Fruit fly (Drosophila melanogaster) whole organism, embryonic: ENCODE data around the gene CG14966.
A peak's percentile ranks its signal among the peaks of the same experiment; 100 is the strongest.

ENCODE experiments used
- B-H2 ChIP-seq: fragments of 200-800 bp; sonication (Bioruptor generic); optimal IDR thresholded peaks from 2 replicates; lab custom pipeline; 2018; ENCODE audit warnings: missing biosample characterization, mild to moderate bottlenecking, missing genetic modification characterization
- CG10321 ChIP-seq: fragments of 200-800 bp; sonication (Bioruptor generic); IDR thresholded peaks from 2 replicates; pipeline ENCODE4 v1.3.6; 2022; ENCODE audit warnings: missing biosample characterization, missing genetic modification characterization
- CG11093 ChIP-seq: fragments of 200-800 bp; sonication (Bioruptor generic); IDR thresholded peaks from 3 replicates; pipeline ENCODE4 v1.3.6; 2022; ENCODE audit warnings: missing biosample characterization, missing genetic modification characterization
- CG12071 ChIP-seq: fragments of 200-800 bp; sonication (Bioruptor generic); optimal IDR thresholded peaks from 3 replicates; lab custom pipeline; 2018; ENCODE audit warnings: missing biosample characterization, mild to moderate bottlenecking, missing genetic modification characterization
- CG12104 ChIP-seq: fragments of 200-800 bp; sonication (Bioruptor generic); optimal IDR thresholded peaks from 3 replicates; lab custom pipeline; 2016; ENCODE audit warnings: missing biosample characterization, missing genetic modification characterization
- CG12155 ChIP-seq: fragments of 200-800 bp; sonication (Bioruptor generic); optimal IDR thresholded peaks from 3 replicates; lab custom pipeline; 2016; ENCODE audit warnings: missing biosample characterization, missing genetic modification characterization
- CG13296 ChIP-seq: fragments of 200-800 bp; sonication (Bioruptor generic); optimal IDR thresholded peaks from 3 replicates; lab custom pipeline; 2018; ENCODE audit warnings: missing biosample characterization, mild to moderate bottlenecking, missing genetic modification characterization
- CG14050 ChIP-seq: fragments of 200-800 bp; sonication (Bioruptor generic); IDR thresholded peaks from 3 replicates; pipeline ENCODE4 v1.3.6; 2022; ENCODE audit warnings: missing biosample characterization, missing genetic modification characterization
- CG14667 ChIP-seq: fragments of 200-800 bp; sonication (Bioruptor generic); IDR thresholded peaks from 2 replicates; pipeline ENCODE4 v1.3.6; 2022; ENCODE audit warnings: missing biosample characterization, missing genetic modification characterization
- CG14860 ChIP-seq: fragments of 200-800 bp; sonication (Bioruptor generic); IDR thresholded peaks from 3 replicates; pipeline ENCODE4 v1.3.6; 2022; ENCODE audit warnings: missing biosample characterization, missing genetic modification characterization; ENCODE audit not compliant: partially characterized antibody
- CG15073 ChIP-seq: fragments of 200-800 bp; sonication (Bioruptor generic); optimal IDR thresholded peaks from 2 replicates; lab custom pipeline; 2016; ENCODE audit warnings: missing biosample characterization, missing genetic modification characterization
- CG1832 ChIP-seq: fragments of 200-800 bp; sonication (Bioruptor generic); optimal IDR thresholded peaks from 2 replicates; lab custom pipeline; 2017; ENCODE audit warnings: missing biosample characterization, mild to moderate bottlenecking, missing genetic modification characterization, inconsistent platforms
- CG2120 ChIP-seq: fragments of 200-800 bp; sonication (Bioruptor generic); optimal IDR thresholded peaks from 3 replicates; lab custom pipeline; 2016; ENCODE audit warnings: missing biosample characterization, missing genetic modification characterization
- CG3838 ChIP-seq: fragments of 200-800 bp; sonication (Bioruptor generic); optimal IDR thresholded peaks from 3 replicates; lab custom pipeline; 2016; ENCODE audit warnings: missing biosample characterization, missing genetic modification characterization
- CG3847 ChIP-seq: fragments of 200-800 bp; sonication (Bioruptor generic); IDR thresholded peaks from 2 replicates; pipeline ENCODE4 v1.3.6; 2022; ENCODE audit warnings: missing biosample characterization, missing genetic modification characterization
- CG43689 ChIP-seq: fragments of 200-800 bp; sonication (Bioruptor generic); IDR thresholded peaks from 2 replicates; pipeline ENCODE4 v1.3.6; 2022; ENCODE audit warnings: missing biosample characterization, missing genetic modification characterization
- CG4707 ChIP-seq: fragments of 200-800 bp; sonication (Bioruptor generic); optimal IDR thresholded peaks from 2 replicates; lab custom pipeline; 2018; ENCODE audit warnings: missing biosample characterization, mild to moderate bottlenecking, missing genetic modification characterization, moderate library complexity
- CG6683 ChIP-seq: fragments of 200-800 bp; sonication (Bioruptor generic); optimal IDR thresholded peaks from 2 replicates; lab custom pipeline; 2017; ENCODE audit warnings: missing biosample characterization, mild to moderate bottlenecking, missing genetic modification characterization, missing genetic modification reagents
- CG7839 ChIP-seq: fragments of 200-800 bp; sonication (Bioruptor generic); optimal IDR thresholded peaks from 3 replicates; lab custom pipeline; 2018; ENCODE audit warnings: missing biosample characterization, mild to moderate bottlenecking, missing genetic modification characterization, moderate library complexity
- CG7928 ChIP-seq: fragments of 200-800 bp; sonication (Bioruptor generic); optimal IDR thresholded peaks from 2 replicates; lab custom pipeline; 2017; ENCODE audit warnings: missing biosample characterization, mild to moderate bottlenecking, missing genetic modification characterization
- CG7987 ChIP-seq: fragments of 200-800 bp; sonication (Bioruptor generic); optimal IDR thresholded peaks from 2 replicates; lab custom pipeline; 2018; ENCODE audit warnings: missing biosample characterization, mild to moderate bottlenecking, missing genetic modification characterization, moderate library complexity
- CG9437 ChIP-seq: fragments of 200-800 bp; sonication (Bioruptor generic); optimal IDR thresholded peaks from 2 replicates; lab custom pipeline; 2018; ENCODE audit warnings: missing biosample characterization, mild to moderate bottlenecking, missing genetic modification characterization
- CG9609 ChIP-seq: fragments of 200-800 bp; sonication (Bioruptor generic); optimal IDR thresholded peaks from 3 replicates; lab custom pipeline; 2016; ENCODE audit warnings: missing biosample characterization, missing genetic modification characterization
- CHES-1-like ChIP-seq: fragments of 200-800 bp; sonication (Bioruptor generic); optimal IDR thresholded peaks from 2 replicates; lab custom pipeline; 2016; ENCODE audit warnings: missing biosample characterization, missing genetic modification characterization
- Camta ChIP-seq: fragments of 200-800 bp; sonication (Bioruptor generic); optimal IDR thresholded peaks from 2 replicates; lab custom pipeline; 2016; ENCODE audit warnings: missing biosample characterization, missing genetic modification characterization
- Dp ChIP-seq: fragments of 200-800 bp; sonication (Bioruptor generic); optimal IDR thresholded peaks from 2 replicates; lab custom pipeline; 2018; ENCODE audit warnings: missing biosample characterization, mild to moderate bottlenecking, missing genetic modification characterization, moderate library complexity
- Elba2 ChIP-seq: fragments of 200-800 bp; sonication (Bioruptor generic); optimal IDR thresholded peaks from 3 replicates; lab custom pipeline; 2016; ENCODE audit warnings: missing biosample characterization, missing genetic modification characterization
- H15 ChIP-seq: fragments of 200-800 bp; sonication (Bioruptor generic); IDR thresholded peaks from 3 replicates; pipeline ENCODE4 v1.3.6; 2022; ENCODE audit warnings: missing biosample characterization, missing genetic modification characterization
- HmgD ChIP-seq: fragments of 200-800 bp; sonication (Bioruptor generic); optimal IDR thresholded peaks from 3 replicates; lab custom pipeline; 2016; ENCODE audit warnings: missing biosample characterization, missing genetic modification characterization
- Hr78 ChIP-seq, 2 experiments: fragments of 200-800 bp in 1 of 2; fragments of >200 bp in 1 of 2; sonication (Bioruptor generic) in 1 of 2; optimal IDR thresholded peaks; 2 replicates each; lab custom pipeline; 2017 to 2019; ENCODE audit warnings: missing biosample characterization in 2 of 2, missing genetic modification characterization in 2 of 2, mild to moderate bottlenecking in 1 of 2, moderate library complexity in 1 of 2
- Opbp ChIP-seq: fragments of 200-800 bp; sonication (Bioruptor generic); IDR thresholded peaks from 3 replicates; pipeline ENCODE4 v1.3.6; 2022; ENCODE audit warnings: missing biosample characterization, missing genetic modification characterization; ENCODE audit not compliant: partially characterized antibody
- Rx ChIP-seq: fragments of 200-800 bp; sonication (Bioruptor generic); IDR thresholded peaks from 2 replicates; pipeline ENCODE4 v1.3.6; 2022; ENCODE audit warnings: missing biosample characterization, missing genetic modification characterization
- Scr ChIP-seq: fragments of 200-800 bp; sonication (Bioruptor generic); IDR thresholded peaks from 2 replicates; pipeline ENCODE4 v1.3.6; 2022; ENCODE audit warnings: missing biosample characterization, missing genetic modification characterization; ENCODE audit not compliant: partially characterized antibody
- Sry-δ ChIP-seq: fragments of 200-800 bp; sonication (Bioruptor generic); optimal IDR thresholded peaks from 2 replicates; lab custom pipeline; 2016; ENCODE audit warnings: missing biosample characterization, missing genetic modification characterization
- Xbp1 ChIP-seq: fragments of 200-800 bp; sonication (Bioruptor generic); optimal IDR thresholded peaks from 3 replicates; lab custom pipeline; 2016; ENCODE audit warnings: missing biosample characterization, mild to moderate bottlenecking, missing genetic modification characterization
- Xrp1 ChIP-seq: fragments of 200-800 bp; sonication (Bioruptor generic); IDR thresholded peaks from 2 replicates; pipeline ENCODE4 v1.3.6; 2022; ENCODE audit warnings: missing biosample characterization, missing genetic modification characterization
- abd-A ChIP-seq: fragments of 200-800 bp; sonication (Bioruptor generic); optimal IDR thresholded peaks from 3 replicates; lab custom pipeline; 2019; ENCODE audit warnings: missing biosample characterization, mild to moderate bottlenecking, missing genetic modification characterization, moderate library complexity
- cato ChIP-seq: fragments of 200-800 bp; sonication (Bioruptor generic); optimal IDR thresholded peaks from 2 replicates; lab custom pipeline; 2016; ENCODE audit warnings: missing biosample characterization, missing genetic modification characterization, borderline replicate concordance
- chif ChIP-seq, 2 experiments: fragments of 200-800 bp; sonication (Bioruptor generic); optimal IDR thresholded peaks; 3 replicates each; lab custom pipeline; 2016; ENCODE audit warnings: missing biosample characterization in 2 of 2, missing genetic modification characterization in 2 of 2
- ewg ChIP-seq: fragments of 200-800 bp; sonication (Bioruptor generic); optimal IDR thresholded peaks from 3 replicates; lab custom pipeline; 2017; ENCODE audit warnings: mild to moderate bottlenecking, missing biosample characterization, missing genetic modification reagents, missing genetic modification characterization
- fru ChIP-seq: fragments of >200 bp; optimal IDR thresholded peaks from 2 replicates; lab custom pipeline; 2017
- gsb-n ChIP-seq: fragments of 200-800 bp; sonication (Bioruptor generic); optimal IDR thresholded peaks from 3 replicates; lab custom pipeline; 2018; ENCODE audit warnings: missing biosample characterization, mild to moderate bottlenecking, missing genetic modification characterization
- h ChIP-seq: fragments of >200 bp; optimal IDR thresholded peaks from 2 replicates; lab custom pipeline; 2017
- kay ChIP-seq: fragments of 200-800 bp; sonication (Bioruptor generic); optimal IDR thresholded peaks from 2 replicates; lab custom pipeline; 2016; ENCODE audit warnings: missing biosample characterization, missing genetic modification characterization
- peb ChIP-seq: fragments of 200-800 bp; sonication (Bioruptor generic); IDR thresholded peaks from 2 replicates; pipeline ENCODE4 v1.3.6; 2022; ENCODE audit warnings: missing biosample characterization, missing genetic modification characterization
- psq ChIP-seq: fragments of 200-800 bp; sonication (Bioruptor generic); optimal IDR thresholded peaks from 2 replicates; lab custom pipeline; 2017; ENCODE audit warnings: missing biosample characterization, missing genetic modification characterization
- salm ChIP-seq: fragments of 200-800 bp; sonication (Bioruptor generic); optimal IDR thresholded peaks from 2 replicates; lab custom pipeline; 2018; ENCODE audit warnings: missing biosample characterization, mild to moderate bottlenecking, missing genetic modification characterization
- slbo ChIP-seq: fragments of 200-800 bp; sonication (Bioruptor generic); IDR thresholded peaks from 2 replicates; pipeline ENCODE4 v1.3.6; 2022; ENCODE audit warnings: missing biosample characterization, missing genetic modification characterization
- stwl ChIP-seq: fragments of 200-800 bp; sonication (Bioruptor generic); optimal IDR thresholded peaks from 3 replicates; lab custom pipeline; 2018; ENCODE audit warnings: missing biosample characterization, mild to moderate bottlenecking, missing genetic modification characterization, moderate library complexity
- usp ChIP-seq: fragments of >200 bp; optimal IDR thresholded peaks from 2 replicates; lab custom pipeline; 2017; ENCODE audit warnings: missing biosample characterization, missing genetic modification characterization
- yki ChIP-seq: fragments of >200 bp; optimal IDR thresholded peaks from 3 replicates; lab custom pipeline; 2018
- zfh1 ChIP-seq: fragments of 200-800 bp; sonication (Bioruptor generic); IDR thresholded peaks from 3 replicates; pipeline ENCODE4 v1.3.6; 2022; ENCODE audit warnings: missing biosample characterization, missing genetic modification characterization

Gene CG14966

DNA sequence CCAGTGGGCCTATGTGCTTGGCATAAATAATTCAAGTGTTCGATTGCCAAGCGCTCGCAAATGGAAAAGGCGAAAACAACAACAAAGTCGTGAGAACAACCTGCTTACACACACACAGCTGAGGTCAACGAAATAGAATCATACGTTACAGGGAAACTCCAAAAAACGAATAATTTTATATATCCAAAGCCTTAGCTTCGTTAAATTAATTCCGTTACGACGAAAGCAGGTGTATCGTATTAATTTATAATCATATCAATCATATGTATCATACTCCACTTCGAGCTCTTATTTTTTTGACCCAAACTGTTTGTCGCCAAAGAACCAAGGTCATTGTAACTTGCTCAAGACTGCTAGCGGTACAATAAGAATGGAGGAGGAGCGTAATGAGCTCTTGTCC, 18.0 kb downstream of the CG14966 start (continued):
- TF ChIP-seq Camta (GFP tag; lab: Kevin White, UChicago) (peak; percentile 82), Xrp1 (peak; percentile 96), cato (GFP tag; lab: Kevin White, UChicago) (peak; percentile 45), CG12104 (GFP tag; lab: Kevin White, UChicago) (peak; percentile 70), CG2120 (peak; percentile 87), CG1832 (GFP tag; lab: Kevin White, UChicago) (no peak), CHES-1-like (GFP tag; lab: Kevin White, UChicago) (peak; percentile 56), CG7839 (tag; lab: Kevin White, UChicago) (peak; percentile 92), CG9437 (peak; percentile 63), CG11093 (GFP tag; lab: Robert Waterston, UW) (peak; percentile 86), Scr (GFP tag; lab: Robert Waterston, UW) (no peak), h (no peak), CG3838 (GFP tag; lab: Kevin White, UChicago) (peak; percentile 4), CG6683 (GFP tag; lab: Kevin White, UChicago) (peak; percentile 79), Xbp1 (GFP tag; lab: Kevin White, UChicago) (peak; percentile 85), Hr78 (GFP tag; optimal IDR thresholded peaks at IDR 0.05; lab: Kevin White, UChicago) (no peak), CG7987 (GFP tag; lab: Kevin White, UChicago) (peak; percentile 78), Sry-δ (GFP tag; lab: Kevin White, UChicago) (no peak), chif (GFP tag; optimal IDR thresholded peaks at IDR 0.05; lab: Kevin White, UChicago) (peak; percentile 69 to 87), salm (tag; lab: Kevin White, UChicago) (no peak), slbo (GFP tag; lab: Robert Waterston, UW) (peak; percentile 85), abd-A (tag; lab: Kevin White, UChicago) (no peak), fru (no peak), CG15073 (GFP tag; lab: Kevin White, UChicago) (peak; percentile 40), kay (peak; percentile 74), peb (peak; percentile 70), B-H2 (GFP tag; lab: Kevin White, UChicago) (no peak), stwl (tag; lab: Kevin White, UChicago) (no peak), CG7928 (GFP tag; lab: Kevin White, UChicago) (peak; percentile 51), CG13296 (GFP tag; lab: Kevin White, UChicago) (peak; percentile 91), CG14860 (no peak), Dp (no peak), CG3847 (GFP tag; lab: Robert Waterston, UW) (peak; percentile 70), psq (GFP tag; lab: Kevin White, UChicago) (peak; percentile 43), yki (lab: Kevin White, UChicago) (no peak), CG14050 (GFP tag; lab: Robert Waterston, UW) (peak; percentile 68), HmgD (no peak), Opbp (GFP tag; lab: Robert Waterston, UW) (no peak), CG12155 (GFP tag; lab: Kevin White, UChicago) (peak; percentile 76), usp (no peak), CG10321 (GFP tag; lab: Robert Waterston, UW) (no peak), CG4707 (peak; percentile 63), Elba2 (GFP tag; lab: Kevin White, UChicago) (peak; percentile 30), zfh1 (GFP tag; lab: Robert Waterston, UW) (peak; percentile 89), CG12071 (no peak), gsb-n (peak; percentile 83), ewg (GFP tag; lab: Kevin White, UChicago) (peak; percentile 59), H15 (GFP tag; lab: Robert Waterston, UW) (peak; percentile 89), CG43689 (GFP tag; lab: Robert Waterston, UW) (no peak), CG14667 (GFP tag; lab: Robert Waterston, UW) (peak; percentile 75), CG9609 (peak; percentile 69), Rx (GFP tag; lab: Robert Waterston, UW) (peak; percentile 70)
